ENCODE assay signal across 5 fruit fly cellular contexts in genomic region chr2L:4997401-4998259, dm6.
TF ChIP-seq lines count a peak whose summit lies in the region.

No protein-coding gene starts in this region.

TF ChIP-seq in whole organism, adult, 20 proteins besides CTCF, POLR2A, EP300 and RAD21 (continued from another document):
- TF ChIP-seq ovo (GFP tag; optimal IDR thresholded peaks at IDR 0.05; lab: Kevin White, UChicago) (peak; percentile 84), tj (GFP tag; optimal IDR thresholded peaks at IDR 0.05; lab: Kevin White, UChicago) (peak; percentile 81), CG11617 (GFP tag; optimal IDR thresholded peaks at IDR 0.05; lab: Kevin White, UChicago) (peak; percentile 94)

TF ChIP-seq in whole organism, embryonic, 481 proteins besides CTCF, POLR2A, EP300 and RAD21 (continued from another document and continues in another):
- TF ChIP-seq CG10654 (GFP tag; optimal IDR thresholded peaks at IDR 0.05; lab: Kevin White, UChicago) (peak; percentile 99), Ptx1 (GFP tag; IDR thresholded peaks at IDR 0.05; lab: Robert Waterston, UW) (peak; percentile 99), NC2α (GFP tag; optimal IDR thresholded peaks at IDR 0.05; lab: Kevin White, UChicago) (peak; percentile 98), CG7556 (GFP tag; optimal IDR thresholded peaks at IDR 0.05; lab: Kevin White, UChicago) (peak; percentile 98), Dp (GFP tag; optimal IDR thresholded peaks at IDR 0.05; lab: Kevin White, UChicago) (peak; percentile 48), run (tag; optimal IDR thresholded peaks at IDR 0.05; lab: Kevin White, UChicago) (peak; percentile 96), Dad (GFP tag; optimal IDR thresholded peaks at IDR 0.05; lab: Kevin White, UChicago) (peak; percentile 99), Mad (GFP tag; optimal IDR thresholded peaks at IDR 0.05; lab: Kevin White, UChicago) (peak; percentile 98), yki (optimal IDR thresholded peaks at IDR 0.05; lab: Kevin White, UChicago) (peak; percentile 61), CG11085 (GFP tag; IDR thresholded peaks at IDR 0.05; lab: Robert Waterston, UW) (peak; percentile 99), Fer2 (tag; optimal IDR thresholded peaks at IDR 0.05; lab: Kevin White, UChicago) (peak; percentile 96), grau (tag; optimal IDR thresholded peaks at IDR 0.05; lab: Kevin White, UChicago) (peak; percentile 98), CG2712 (tag; optimal IDR thresholded peaks at IDR 0.05; lab: Kevin White, UChicago) (peak; percentile 99), nmo (GFP tag; optimal IDR thresholded peaks at IDR 0.05; lab: Kevin White, UChicago) (peak; percentile 99), cwo (GFP tag; optimal IDR thresholded peaks at IDR 0.05; lab: Kevin White, UChicago) (peak; percentile 97), da (GFP tag; optimal IDR thresholded peaks at IDR 0.05; lab: Kevin White, UChicago) (peak; percentile 99), Hr39 (optimal IDR thresholded peaks at IDR 0.05; lab: Kevin White, UChicago) (no peak), jing (GFP tag; optimal IDR thresholded peaks at IDR 0.05; lab: Kevin White, UChicago) (peak; percentile 99), tin (GFP tag; optimal IDR thresholded peaks at IDR 0.05; lab: Kevin White, UChicago) (peak; percentile 99), sens (GFP tag; lab: Kevin White, UChicago) (peak; percentile 100), fru (optimal IDR thresholded peaks at IDR 0.05; lab: Kevin White, UChicago) (no peak), Opbp (GFP tag; IDR thresholded peaks at IDR 0.05; lab: Robert Waterston, UW; ENCODE audit: partially characterized antibody) (peak; percentile 66; the same call in 2 of the 3 replicates), CG7745 (tag; optimal IDR thresholded peaks at IDR 0.05; lab: Kevin White, UChicago) (peak; percentile 88), HmgD (GFP tag; optimal IDR thresholded peaks at IDR 0.05; lab: Kevin White, UChicago) (peak; percentile 99), odd (GFP tag; optimal IDR thresholded peaks at IDR 0.05; lab: Kevin White, UChicago) (peak; percentile 97), Bdp1 (GFP tag; optimal IDR thresholded peaks at IDR 0.05; lab: Kevin White, UChicago) (peak; percentile 94), CG7372 (GFP tag; IDR thresholded peaks at IDR 0.05; lab: Robert Waterston, UW) (peak; percentile 99), Dek (tag; optimal IDR thresholded peaks at IDR 0.05; lab: Kevin White, UChicago) (peak; percentile 98), CG11696 (GFP tag; IDR thresholded peaks at IDR 0.05; lab: Robert Waterston, UW) (peak; percentile 96), NfI (GFP tag; optimal IDR thresholded peaks at IDR 0.05; lab: Kevin White, UChicago) (peak; percentile 99), gsb-n (tag; optimal IDR thresholded peaks at IDR 0.05; lab: Kevin White, UChicago) (peak; percentile 99), pnt (GFP tag; optimal IDR thresholded peaks at IDR 0.05; lab: Kevin White, UChicago) (peak; percentile 99)

TF ChIP-seq in whole organism, prepupa, 60 proteins besides CTCF, POLR2A, EP300 and RAD21 (continued from another document and continues in another):
- peak; percentile 100 for TF ChIP-seq CG32006 (GFP tag; optimal IDR thresholded peaks at IDR 0.05; lab: Kevin White, UChicago)
- TF ChIP-seq CG15336 (GFP tag; IDR thresholded peaks at IDR 0.05; lab: Robert Waterston, UW) = peak; percentile 99
- peak; percentile 99 for TF ChIP-seq net (GFP tag; optimal IDR thresholded peaks at IDR 0.05; lab: Kevin White, UChicago)
- peak; percentile 99 for TF ChIP-seq Sox102F (GFP tag; optimal IDR thresholded peaks at IDR 0.05; lab: Kevin White, UChicago)
- peak; percentile 99 for TF ChIP-seq Sox14 (GFP tag; optimal IDR thresholded peaks at IDR 0.05; lab: Kevin White, UChicago)
- peak; percentile 97 for TF ChIP-seq Blimp-1 (GFP tag; optimal IDR thresholded peaks at IDR 0.05; lab: Kevin White, UChicago)
- TF ChIP-seq CG31627 (GFP tag; optimal IDR thresholded peaks at IDR 0.05; lab: Kevin White, UChicago) = peak; percentile 99
- peak; percentile 96 for TF ChIP-seq CG9139 (GFP tag; optimal IDR thresholded peaks at IDR 0.05; lab: Kevin White, UChicago)
- TF ChIP-seq svp (GFP tag; lab: Kevin White, UChicago) = peak; percentile 100
- peak; percentile 99 for TF ChIP-seq CG8632 (GFP tag; optimal IDR thresholded peaks at IDR 0.05; lab: Kevin White, UChicago)
- peak; percentile 99 for TF ChIP-seq Met (GFP tag; optimal IDR thresholded peaks at IDR 0.05; lab: Kevin White, UChicago)
- TF ChIP-seq CG1621 (tag; optimal IDR thresholded peaks at IDR 0.05; lab: Kevin White, UChicago) = peak; percentile 99
- peak; percentile 99 for TF ChIP-seq spab (GFP tag; optimal IDR thresholded peaks at IDR 0.05; lab: Kevin White, UChicago)
- peak; percentile 100 for TF ChIP-seq CG6276 (GFP tag; optimal IDR thresholded peaks at IDR 0.05; lab: Kevin White, UChicago)
- TF ChIP-seq OdsH (GFP tag; optimal IDR thresholded peaks at IDR 0.05; lab: Kevin White, UChicago) = peak; percentile 99
- peak; percentile 99 for TF ChIP-seq topi (GFP tag; optimal IDR thresholded peaks at IDR 0.05; lab: Kevin White, UChicago)
- TF ChIP-seq CG8119 (GFP tag; IDR thresholded peaks at IDR 0.05; lab: Robert Waterston, UW) = peak; percentile 99
- peak; percentile 100 for TF ChIP-seq CG3919 (GFP tag; optimal IDR thresholded peaks at IDR 0.05; lab: Kevin White, UChicago)
- peak; percentile 90 for TF ChIP-seq Hr38 (GFP tag; optimal IDR thresholded peaks at IDR 0.05; lab: Kevin White, UChicago)
- peak; percentile 98 for TF ChIP-seq CG6808 (GFP tag; optimal IDR thresholded peaks at IDR 0.05; lab: Kevin White, UChicago)
- TF ChIP-seq dsx (GFP tag; optimal IDR thresholded peaks at IDR 0.05; lab: Kevin White, UChicago; ENCODE audit: poor library complexity, severe bottlenecking) = peak; percentile 98
- TF ChIP-seq Ets96B (tag; optimal IDR thresholded peaks at IDR 0.05; lab: Kevin White, UChicago) = peak; percentile 99
- TF ChIP-seq pdm3 (GFP tag; optimal IDR thresholded peaks at IDR 0.05; lab: Kevin White, UChicago) = peak; percentile 99
- TF ChIP-seq CG4318 (GFP tag; optimal IDR thresholded peaks at IDR 0.05; lab: Kevin White, UChicago) = peak; percentile 99
- TF ChIP-seq CG6854 (GFP tag; optimal IDR thresholded peaks at IDR 0.05; lab: Kevin White, UChicago) = peak; percentile 98
- peak; percentile 95 for TF ChIP-seq Eip93F (GFP tag; optimal IDR thresholded peaks at IDR 0.05; lab: Kevin White, UChicago)
- TF ChIP-seq fd85E (GFP tag; optimal IDR thresholded peaks at IDR 0.05; lab: Kevin White, UChicago) = peak; percentile 98
- TF ChIP-seq CG10669 (GFP tag; optimal IDR thresholded peaks at IDR 0.05; lab: Kevin White, UChicago) = peak; percentile 99
- TF ChIP-seq Hr39 (GFP tag; optimal IDR thresholded peaks at IDR 0.05; lab: Kevin White, UChicago) = peak; percentile 99
- peak; percentile 99 for TF ChIP-seq CG11902 (GFP tag; optimal IDR thresholded peaks at IDR 0.05; lab: Kevin White, UChicago)
- peak; percentile 99 for TF ChIP-seq acj6 (GFP tag; optimal IDR thresholded peaks at IDR 0.05; lab: Kevin White, UChicago)
- peak; percentile 99 for TF ChIP-seq Smox (GFP tag; optimal IDR thresholded peaks at IDR 0.05; lab: Kevin White, UChicago)
- peak; percentile 99 for TF ChIP-seq Gug (GFP tag; IDR thresholded peaks at IDR 0.05; lab: Robert Waterston, UW)

TF ChIP-seq in whole organism, pupa, 21 proteins besides CTCF, POLR2A, EP300 and RAD21 (continued from another document):
- TF ChIP-seq CG8159 (tag; optimal IDR thresholded peaks at IDR 0.05; lab: Kevin White, UChicago) = peak; percentile 99

TF ChIP-seq in whole organism, wandering third instar larva, 38 proteins besides CTCF, POLR2A, EP300 and RAD21 (continued from another document):
- TF ChIP-seq Mio (GFP tag; optimal IDR thresholded peaks at IDR 0.05; lab: Kevin White, UChicago) (peak; percentile 92), woc (GFP tag; optimal IDR thresholded peaks at IDR 0.05; lab: Kevin White, UChicago) (peak; percentile 99), br (GFP tag; optimal IDR thresholded peaks at IDR 0.05; lab: Kevin White, UChicago) (peak; percentile 99), sage (GFP tag; optimal IDR thresholded peaks at IDR 0.05; lab: Kevin White, UChicago) (peak; percentile 96), HLH106 (tag; optimal IDR thresholded peaks at IDR 0.05; lab: Kevin White, UChicago) (peak; percentile 98), psq (GFP tag; optimal IDR thresholded peaks at IDR 0.05; lab: Kevin White, UChicago) (peak; percentile 95), Abd-B (GFP tag; optimal IDR thresholded peaks at IDR 0.05; lab: Kevin White, UChicago) (no peak), sv (GFP tag; optimal IDR thresholded peaks at IDR 0.05; lab: Kevin White, UChicago) (peak; percentile 98), fru (GFP tag; optimal IDR thresholded peaks at IDR 0.05; lab: Kevin White, UChicago) (peak; percentile 100), dl (GFP tag; optimal IDR thresholded peaks at IDR 0.05; lab: Kevin White, UChicago; ENCODE audit: insufficient read depth in 1 of 2, partially characterized antibody in 2 of 2) (peak; percentile 80 to 91), Rel (GFP tag; optimal IDR thresholded peaks at IDR 0.05; lab: Kevin White, UChicago) (peak; percentile 95), Rel (tag; optimal IDR thresholded peaks at IDR 0.05; lab: Kevin White, UChicago) (peak; percentile 97), tai (GFP tag; optimal IDR thresholded peaks at IDR 0.05; lab: Kevin White, UChicago) (peak; percentile 97), lola (GFP tag; optimal IDR thresholded peaks at IDR 0.05; lab: Kevin White, UChicago) (no peak), rgr (GFP tag; optimal IDR thresholded peaks at IDR 0.05; lab: Kevin White, UChicago) (peak; percentile 99), Hnf4 (GFP tag; optimal IDR thresholded peaks at IDR 0.05; lab: Kevin White, UChicago) (peak; percentile 98), Hr83 (GFP tag; optimal IDR thresholded peaks at IDR 0.05; lab: Kevin White, UChicago; ENCODE audit: poor library complexity, severe bottlenecking) (peak; percentile 92), Jra (GFP tag; optimal IDR thresholded peaks at IDR 0.05; lab: Kevin White, UChicago) (peak; percentile 97)
